Worm (Caenorhabditis elegans) whole organism, early embryonic: Measurements from ENCODE around the gene F01F1.11.

Experiments used
- ama-1 ChIP-seq: fragments of 150-350 bp; optimal IDR thresholded peaks from 2 replicates; lab custom pipeline; 2014
- hmg-4 ChIP-seq: fragments of 200-800 bp; sonication (Bioruptor generic); optimal IDR thresholded peaks from 2 replicates; lab custom pipeline; 2018; ENCODE audit warnings: mild to moderate bottlenecking, missing genetic modification characterization, missing compliant biosample characterization
- pes-1 ChIP-seq: fragments of 200-800 bp; sonication (Bioruptor generic); IDR thresholded peaks from 2 replicates; pipeline ENCODE4 v1.3.6; 2022; ENCODE audit warnings: missing genetic modification reagents, missing genetic modification characterization, missing compliant biosample characterization
- tbx-37 ChIP-seq: fragments of 200-800 bp; sonication (Bioruptor generic); conservative IDR thresholded peaks from 2 replicates; pipeline ENCODE4 v1.3.6; 2022; ENCODE audit warnings: missing genetic modification reagents, missing genetic modification characterization, missing compliant biosample characterization

- TF ChIP-seq ama-1 (no peak), hmg-4 (GFP tag; lab: Kevin White, UChicago) (no peak), tbx-37 (GFP tag; lab: Robert Waterston, UW) (no peak), pes-1 (GFP tag; lab: Robert Waterston, UW) (no peak)
Observed at ce11 chrIII:5834663-5835062, 37.0 kb downstream of the F01F1.11 start.
